Fruit fly (Drosophila melanogaster): ENCODE measurements around the gene MED14.
A peak's percentile ranks its signal among the peaks of the same experiment; 100 is the strongest.

DNA sequence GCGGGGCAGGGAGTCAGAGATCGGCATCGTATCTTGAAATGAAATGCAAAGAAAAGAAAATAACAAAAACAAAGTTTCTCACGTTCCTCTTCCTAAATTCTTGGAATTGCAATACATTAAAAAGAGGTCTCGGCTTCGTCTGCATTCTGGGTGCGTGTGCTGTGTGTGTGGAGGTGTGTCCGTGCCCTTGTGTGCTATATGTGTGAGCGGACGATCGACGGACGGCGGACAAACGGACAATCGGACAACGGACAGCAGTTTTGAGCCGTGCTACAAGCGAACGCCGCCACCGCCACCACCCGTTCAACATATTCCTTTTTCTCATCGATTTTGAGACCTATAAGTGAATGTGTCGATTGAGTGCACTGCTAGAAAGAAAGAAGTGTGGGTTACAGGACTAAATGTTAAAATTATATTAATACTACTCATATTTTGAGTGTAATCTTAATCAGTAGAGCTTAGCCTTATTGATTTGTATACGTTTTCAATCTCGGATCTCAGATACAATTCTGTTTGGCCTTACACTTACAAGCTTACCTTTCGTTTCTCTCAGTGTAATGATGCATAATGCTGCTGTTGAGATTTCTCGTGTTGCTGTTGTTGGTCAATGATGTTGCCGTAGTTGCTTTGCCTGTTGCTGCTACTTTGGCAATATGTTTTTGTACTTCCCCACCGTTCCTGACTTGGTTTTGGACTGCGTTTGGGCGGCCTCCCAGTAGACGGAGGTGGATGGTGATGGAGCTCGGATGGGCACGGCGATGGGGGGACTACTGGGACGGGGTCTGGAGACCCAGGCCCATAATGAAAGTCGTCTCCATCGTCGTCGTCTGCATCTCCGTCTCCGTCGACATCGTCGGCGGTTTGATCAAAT, 28.3 kb downstream of the MED14 start:
- TF ChIP-seq CG13204 (GFP tag; optimal IDR thresholded peaks at IDR 0.05) (peak; percentile 85), D1 (tag; optimal IDR thresholded peaks at IDR 0.05) (peak; percentile 90), CG8301 (tag; optimal IDR thresholded peaks at IDR 0.05) (peak; percentile 92), EcR (GFP tag; optimal IDR thresholded peaks at IDR 0.05) (peak; percentile 46), CG12605 (GFP tag; IDR thresholded peaks at IDR 0.05) (peak; percentile 76)

Data from whole organism, pupa.